Worm (Caenorhabditis elegans): ENCODE measurements around the gene K07C5.3.

DNA sequence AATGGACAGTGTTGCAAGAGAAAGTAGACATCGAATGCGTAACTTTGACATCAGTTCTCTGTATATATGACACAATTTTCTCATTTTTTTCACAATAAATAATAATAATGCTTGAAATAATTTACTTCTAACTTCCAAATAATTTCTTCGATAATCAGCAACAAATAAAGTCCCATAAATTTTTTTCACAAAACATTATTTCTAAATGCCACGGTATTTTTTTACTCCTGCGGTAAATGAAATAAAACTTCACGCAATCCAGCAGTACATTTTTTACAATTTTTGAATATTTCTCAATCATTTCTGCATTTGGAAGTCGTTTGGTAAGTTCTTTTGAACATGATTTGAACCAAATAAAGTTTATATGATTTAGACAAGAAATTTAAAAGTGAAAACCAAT lies 41.1 kb downstream of the K07C5.3 start, which contains the start of gene spe-10:
- no peak for TF ChIP-seq dao-5 (tag; optimal IDR thresholded peaks at IDR 0.05)
- no peak for TF ChIP-seq him-1 (tag; optimal IDR thresholded peaks at IDR 0.05)
- TF ChIP-seq W03F9.2 (tag; optimal IDR thresholded peaks at IDR 0.05): no peak

Measured in whole organism, L4/young adult.